Worm (Caenorhabditis elegans) whole organism, young adult: Measurements from ENCODE around the gene Y24F12A.1.

ENCODE experiments used
- F22D6.2 ChIP-seq: sonication (generic microtip); optimal IDR thresholded peaks from 2 replicates; lab custom pipeline; 2016; ENCODE audit warnings: mild to moderate bottlenecking, missing genetic modification characterization, missing compliant biosample characterization
- F23B12.7 ChIP-seq: sonication (generic microtip); optimal IDR thresholded peaks from 2 replicates; lab custom pipeline; 2017; ENCODE audit warnings: missing genetic modification characterization, mild to moderate bottlenecking, missing compliant biosample characterization, antibody characterized with exemption, moderate library complexity; ENCODE audit not compliant: insufficient read depth
- F33H1.4 ChIP-seq: fragments of 200-800 bp; sonication (Bioruptor generic); IDR thresholded peaks from 2 replicates; pipeline ENCODE4 v1.3.6; 2022; ENCODE audit warnings: missing genetic modification reagents, missing genetic modification characterization, missing compliant biosample characterization
- F39B2.1 ChIP-seq: fragments of 200-800 bp; sonication (Bioruptor generic); IDR thresholded peaks from 2 replicates; pipeline ENCODE4 v1.3.6; 2022; ENCODE audit warnings: missing genetic modification reagents, missing genetic modification characterization, missing compliant biosample characterization
- F52B5.7 ChIP-seq: sonication (generic microtip); optimal IDR thresholded peaks from 2 replicates; lab custom pipeline; 2016; ENCODE audit warnings: mild to moderate bottlenecking, missing genetic modification characterization, missing compliant biosample characterization
- F57A8.1 ChIP-seq: fragments of 200-800 bp; sonication (Bioruptor generic); optimal IDR thresholded peaks from 2 replicates; lab custom pipeline; 2018; ENCODE audit warnings: mild to moderate bottlenecking, missing genetic modification characterization, moderate library complexity, missing compliant biosample characterization
- K11D2.4 ChIP-seq: fragments of 200-800 bp; sonication (Bioruptor generic); IDR thresholded peaks from 2 replicates; pipeline ENCODE4 v1.3.6; 2022; ENCODE audit warnings: missing genetic modification reagents, missing genetic modification characterization, missing compliant biosample characterization
- T07F8.4 ChIP-seq: sonication (generic microtip); optimal IDR thresholded peaks from 2 replicates; lab custom pipeline; 2016; ENCODE audit warnings: mild to moderate bottlenecking, missing genetic modification characterization, moderate library complexity, missing compliant biosample characterization
- Y67H2A.10 ChIP-seq: fragments of 200-800 bp; sonication (Bioruptor generic); conservative IDR thresholded peaks from 2 replicates; pipeline ENCODE4 v1.3.6; 2022; ENCODE audit warnings: missing genetic modification reagents, missing genetic modification characterization, missing compliant biosample characterization
- Y95B8A.8 ChIP-seq: fragments of 200-800 bp; sonication (Bioruptor generic); IDR thresholded peaks from 2 replicates; pipeline ENCODE4 v1.3.6; 2022; ENCODE audit warnings: missing genetic modification reagents, missing genetic modification characterization, missing compliant biosample characterization
- ZK185.1 ChIP-seq: sonication (generic microtip); optimal IDR thresholded peaks from 2 replicates; lab custom pipeline; 2016; ENCODE audit warnings: mild to moderate bottlenecking, missing genetic modification characterization, missing compliant biosample characterization; ENCODE audit not compliant: poor library complexity, severe bottlenecking
- bed-2 ChIP-seq: fragments of 200-800 bp; sonication (Bioruptor generic); IDR thresholded peaks from 2 replicates; pipeline ENCODE4 v1.3.6; 2022; ENCODE audit warnings: missing genetic modification reagents, missing genetic modification characterization, missing compliant biosample characterization
- cebp-1 ChIP-seq, 2 experiments: fragments of 200-800 bp in 1 of 2; sonication (Bioruptor generic) in 1 of 2; sonication (generic microtip) in 1 of 2; IDR thresholded peaks in 1 of 2; optimal IDR thresholded peaks in 1 of 2; 2 replicates each; pipeline versions ENCODE4 v1.3.6 to Lab custom; 2017 to 2022; ENCODE audit warnings: missing compliant biosample characterization in 2 of 2, missing genetic modification characterization in 2 of 2, mild to moderate bottlenecking in 1 of 2, missing genetic modification reagents in 1 of 2, moderate library complexity in 1 of 2
- ceh-27 ChIP-seq: fragments of 200-800 bp; sonication (Bioruptor generic); optimal IDR thresholded peaks from 2 replicates; lab custom pipeline; 2018; ENCODE audit warnings: mild to moderate bottlenecking, missing genetic modification characterization, moderate library complexity, missing compliant biosample characterization
- chd-7 ChIP-seq: sonication (generic microtip); optimal IDR thresholded peaks from 2 replicates; lab custom pipeline; 2016; ENCODE audit warnings: mild to moderate bottlenecking, missing genetic modification characterization, moderate library complexity, missing compliant biosample characterization
- die-1 ChIP-seq: sonication (generic microtip); optimal IDR thresholded peaks from 2 replicates; lab custom pipeline; 2016; ENCODE audit warnings: missing genotype, mild to moderate bottlenecking, missing genetic modification characterization, missing compliant biosample characterization
- dpl-1 ChIP-seq: fragments of 150-350 bp; optimal IDR thresholded peaks from 2 replicates; lab custom pipeline; 2014; ENCODE audit warnings: missing biosample characterization, missing genetic modification reagents, missing genetic modification characterization
- efl-1 ChIP-seq: fragments of 150-350 bp; optimal IDR thresholded peaks from 2 replicates; lab custom pipeline; 2014; ENCODE audit warnings: missing biosample characterization, missing genetic modification reagents, missing genetic modification characterization
- egl-44 ChIP-seq: fragments of 200-800 bp; sonication (Bioruptor generic); IDR thresholded peaks from 2 replicates; pipeline ENCODE4 v1.3.6; 2022; ENCODE audit warnings: missing genetic modification reagents, missing genetic modification characterization, missing compliant biosample characterization
- ekl-4 ChIP-seq: fragments of 200-800 bp; sonication (Bioruptor generic); IDR thresholded peaks from 2 replicates; pipeline ENCODE4 v1.3.6; 2022; ENCODE audit warnings: missing genetic modification reagents, missing genetic modification characterization, missing compliant biosample characterization
- hlh-26 ChIP-seq: fragments of 200-800 bp; sonication (Bioruptor generic); conservative IDR thresholded peaks from 2 replicates; pipeline ENCODE4 v1.3.6; 2022; ENCODE audit warnings: missing genetic modification reagents, missing genetic modification characterization, missing compliant biosample characterization
- let-526 ChIP-seq: fragments of 200-800 bp; sonication (Bioruptor generic); IDR thresholded peaks from 2 replicates; pipeline ENCODE4 v1.3.6; 2022; ENCODE audit warnings: missing genetic modification reagents, missing genetic modification characterization, missing compliant biosample characterization
- lin-26 ChIP-seq: fragments of 200-800 bp; sonication (Bioruptor generic); IDR thresholded peaks from 2 replicates; pipeline ENCODE4 v1.3.6; 2022; ENCODE audit warnings: missing genetic modification reagents, missing genetic modification characterization, missing compliant biosample characterization
- lin-54 ChIP-seq: fragments of 200-800 bp; sonication (Bioruptor generic); optimal IDR thresholded peaks from 2 replicates; lab custom pipeline; 2018; ENCODE audit warnings: mild to moderate bottlenecking, missing genetic modification characterization, missing compliant biosample characterization
- lir-1 ChIP-seq: fragments of 200-800 bp; sonication (Bioruptor generic); conservative IDR thresholded peaks from 2 replicates; pipeline ENCODE4 v1.3.6; 2022; ENCODE audit warnings: missing genetic modification reagents, missing genetic modification characterization, missing compliant biosample characterization
- lsl-1 ChIP-seq: fragments of 200-800 bp; sonication (Bioruptor generic); optimal IDR thresholded peaks from 2 replicates; lab custom pipeline; 2018; ENCODE audit warnings: mild to moderate bottlenecking, missing genetic modification characterization, moderate library complexity, missing compliant biosample characterization
- madf-10 ChIP-seq: sonication (generic microtip); optimal IDR thresholded peaks from 2 replicates; lab custom pipeline; 2016; ENCODE audit warnings: mild to moderate bottlenecking, missing genetic modification characterization, missing compliant biosample characterization
- mxl-1 ChIP-seq: sonication (generic microtip); optimal IDR thresholded peaks from 2 replicates; lab custom pipeline; 2016; ENCODE audit warnings: missing genetic modification characterization, missing compliant biosample characterization
- nhr-120 ChIP-seq: fragments of 200-800 bp; sonication (Bioruptor generic); IDR thresholded peaks from 2 replicates; pipeline ENCODE4 v1.3.6; 2022; ENCODE audit warnings: missing genetic modification characterization, missing compliant biosample characterization
- nhr-90 ChIP-seq: sonication (generic microtip); optimal IDR thresholded peaks from 2 replicates; lab custom pipeline; 2016; ENCODE audit warnings: missing genotype, mild to moderate bottlenecking, missing genetic modification characterization, missing compliant biosample characterization
- pbrm-1 ChIP-seq: fragments of 200-800 bp; sonication (Bioruptor generic); IDR thresholded peaks from 2 replicates; pipeline ENCODE4 v1.3.6; 2022; ENCODE audit warnings: missing genetic modification reagents, missing genetic modification characterization, missing compliant biosample characterization
- pha-4 ChIP-seq: fragments of 150-350 bp; sonication (generic microtip); optimal IDR thresholded peaks from 2 replicates; lab custom pipeline; 2014; ENCODE audit warnings: missing biosample characterization, missing genetic modification reagents, missing genetic modification characterization
- repo-1 ChIP-seq: sonication (generic microtip); optimal IDR thresholded peaks from 2 replicates; lab custom pipeline; 2017; ENCODE audit warnings: mild to moderate bottlenecking, missing genetic modification characterization, missing compliant biosample characterization
- unc-62 ChIP-seq: fragments of 150-350 bp; optimal IDR thresholded peaks from 2 replicates; lab custom pipeline; 2014; ENCODE audit warnings: missing biosample characterization, missing genetic modification reagents, missing genetic modification characterization
- zfh-2 ChIP-seq: fragments of 200-800 bp; sonication (Bioruptor generic); conservative IDR thresholded peaks from 2 replicates; pipeline ENCODE4 v1.3.6; 2022; ENCODE audit warnings: missing genetic modification reagents, missing genetic modification characterization, missing compliant biosample characterization
- ztf-18 ChIP-seq: sonication (generic microtip); optimal IDR thresholded peaks from 2 replicates; lab custom pipeline; 2016; ENCODE audit warnings: missing genotype, mild to moderate bottlenecking, missing genetic modification characterization, missing compliant biosample characterization
- ztf-25 ChIP-seq: fragments of 200-800 bp; sonication (Bioruptor generic); IDR thresholded peaks from 2 replicates; pipeline ENCODE4 v1.3.6; 2022; ENCODE audit warnings: missing genetic modification reagents, missing genetic modification characterization, missing compliant biosample characterization

The Y24F12A.1 gene

DNA sequence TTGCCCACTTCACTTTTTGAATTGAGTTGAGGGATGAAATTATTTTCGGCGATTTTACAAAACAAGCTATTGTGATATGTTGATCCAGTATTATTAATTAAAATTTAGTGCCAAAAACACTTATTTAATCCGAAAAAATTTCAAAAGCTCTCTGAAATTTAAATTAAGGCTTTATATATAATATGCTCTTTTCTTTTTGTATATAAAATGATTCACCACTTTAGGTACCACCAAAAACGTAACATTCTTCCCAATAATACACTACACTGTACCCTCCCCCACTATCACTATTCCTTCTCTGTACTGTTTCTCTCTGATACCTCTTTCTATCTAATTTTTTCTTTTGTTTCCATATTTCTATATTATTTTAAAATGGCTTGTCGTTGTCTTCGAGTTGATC lies 38.8 kb downstream of the Y24F12A.1 start, which contains the start of gene prx-2:
Gene prx-2, plus strand, starts transcription at position 301 of the 400 bp plus-strand sequence.
- TF ChIP-seq lin-26 (GFP tag; lab: Robert Waterston, UW): no peak
- TF ChIP-seq T07F8.4: no peak
- no peak for TF ChIP-seq K11D2.4 (GFP tag; lab: Robert Waterston, UW)
- TF ChIP-seq unc-62 (GFP tag; lab: Kevin White, UChicago): no peak
- TF ChIP-seq efl-1 (GFP tag; lab: Kevin White, UChicago): no peak
- no peak for TF ChIP-seq lin-54 (GFP tag; lab: Kevin White, UChicago)
- TF ChIP-seq hlh-26 (GFP tag; lab: Robert Waterston, UW): no peak
- TF ChIP-seq madf-10: no peak
- no peak for TF ChIP-seq chd-7 (tag; lab: Kevin White, UChicago)
- TF ChIP-seq zfh-2 (GFP tag; lab: Robert Waterston, UW): no peak
- TF ChIP-seq F57A8.1 (GFP tag; lab: Kevin White, UChicago): no peak
- no peak for TF ChIP-seq F39B2.1
- TF ChIP-seq F33H1.4 (GFP tag; lab: Robert Waterston, UW): no peak
- no peak for TF ChIP-seq bed-2 (GFP tag; lab: Robert Waterston, UW)
- TF ChIP-seq lsl-1 (GFP tag; lab: Kevin White, UChicago): no peak
- TF ChIP-seq, all 124 proteins: peak for 0

- TF ChIP-seq F39B2.1: no peak
- no peak for TF ChIP-seq lir-1 (GFP tag; lab: Robert Waterston, UW)
- no peak for TF ChIP-seq dpl-1 (GFP tag; lab: Kevin White, UChicago)
- TF ChIP-seq ZK185.1 (tag; lab: Kevin White, UChicago): no peak
- TF ChIP-seq mxl-1 (tag; lab: Kevin White, UChicago): no peak
- TF ChIP-seq cebp-1 (GFP tag; IDR thresholded peaks at IDR 0.05; lab: Robert Waterston, UW): 0 out of 2 replicates have a peak, but pooled peaks have one; percentile 22
- TF ChIP-seq cebp-1 (tag; optimal IDR thresholded peaks at IDR 0.05; lab: Kevin White, UChicago): peak; percentile 21
- no peak for TF ChIP-seq Y67H2A.10 (GFP tag; lab: Robert Waterston, UW)
- no peak for TF ChIP-seq F23B12.7 (tag; lab: Kevin White, UChicago)
- TF ChIP-seq ekl-4 (GFP tag; lab: Robert Waterston, UW): no peak
- no peak for TF ChIP-seq egl-44
- TF ChIP-seq nhr-90 (tag; lab: Kevin White, UChicago): no peak
- TF ChIP-seq F52B5.7 (tag; lab: Kevin White, UChicago): peak; percentile 13
Measured at ce11 chrIV:11644705-11645104, 39.7 kb downstream of the Y24F12A.1 start.

ce11 chrIV:11645354-11645753 lies 40.3 kb downstream of the Y24F12A.1 start:
- TF ChIP-seq nhr-120 (GFP tag; lab: Robert Waterston, UW) (no peak), egl-44 (no peak), pbrm-1 (no peak), Y95B8A.8 (GFP tag; lab: Robert Waterston, UW) (no peak), die-1 (no peak)

- TF ChIP-seq repo-1 (no peak), pha-4 (tag; lab: Kevin White, UChicago) (no peak), ztf-25 (GFP tag; lab: Robert Waterston, UW) (no peak), ceh-27 (GFP tag; lab: Kevin White, UChicago) (no peak), let-526 (no peak), F22D6.2 (tag; lab: Kevin White, UChicago) (no peak), ztf-18 (tag; lab: Kevin White, UChicago) (no peak)
Measured at ce11 chrIV:11646908-11647307, 41.9 kb downstream of the Y24F12A.1 start.
